In the genomic region with DNA sequence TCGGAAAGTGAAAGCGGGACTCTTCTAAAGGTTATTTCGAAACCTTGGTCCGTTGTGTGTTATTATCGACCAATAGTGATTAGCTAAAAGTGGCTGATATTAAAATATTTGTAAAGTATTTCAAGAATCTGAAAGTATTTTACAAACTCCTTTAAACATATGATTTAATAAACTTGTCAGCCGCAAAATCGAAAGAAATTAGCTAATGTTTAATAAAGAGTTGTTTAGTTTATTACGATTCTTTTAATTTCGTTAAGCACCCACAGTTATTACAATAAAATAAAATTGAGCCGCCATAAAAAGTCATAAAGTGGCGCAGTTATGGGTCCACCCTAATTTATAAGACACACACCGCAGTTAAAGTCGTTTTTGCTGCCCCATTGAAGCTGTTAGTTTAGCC, we compare ENCODE assay signal across 3 fruit fly cellular contexts.
A peak's percentile ranks its signal among the peaks of the same experiment; 100 is the strongest.
TF ChIP-seq lines count a peak whose summit lies in the region.

No protein-coding gene starts in this region.

- TF ChIP-seq CTCF in whole organism, embryonic (GFP tag; optimal IDR thresholded peaks at IDR 0.05; lab: Kevin White, UChicago): no peak

TF ChIP-seq in whole organism, embryonic, 481 proteins besides CTCF, POLR2A, EP300 and RAD21:
- TF ChIP-seq BEAF-32 (GFP tag; optimal IDR thresholded peaks at IDR 0.05; lab: Kevin White, UChicago) (no peak), H15 (GFP tag; IDR thresholded peaks at IDR 0.05; lab: Robert Waterston, UW) (no peak), Fer2 (tag; optimal IDR thresholded peaks at IDR 0.05; lab: Kevin White, UChicago) (no peak), kah (GFP tag; optimal IDR thresholded peaks at IDR 0.05; lab: Kevin White, UChicago) (no peak), sens (GFP tag; lab: Kevin White, UChicago) (peak; percentile 47), row (GFP tag; IDR thresholded peaks at IDR 0.05; lab: Robert Waterston, UW) (0 out of 3 replicates have a peak, but pooled peaks have one; percentile 5), Sry-δ (GFP tag; optimal IDR thresholded peaks at IDR 0.05; lab: Kevin White, UChicago) (no peak), vvl (GFP tag; IDR thresholded peaks at IDR 0.05; lab: Robert Waterston, UW) (no peak), CG1832 (GFP tag; optimal IDR thresholded peaks at IDR 0.05; lab: Kevin White, UChicago) (no peak), nom (GFP tag; optimal IDR thresholded peaks at IDR 0.05; lab: Kevin White, UChicago) (peak; percentile 2)

TF ChIP-seq in whole organism, prepupa, 60 proteins besides CTCF, POLR2A, EP300 and RAD21 (continues in another document):
- TF ChIP-seq CG31627 (GFP tag; optimal IDR thresholded peaks at IDR 0.05; lab: Kevin White, UChicago) (no peak), CG11294 (GFP tag; IDR thresholded peaks at IDR 0.05; lab: Robert Waterston, UW) (no peak), CG8119 (GFP tag; IDR thresholded peaks at IDR 0.05; lab: Robert Waterston, UW) (no peak), CG10631 (GFP tag; optimal IDR thresholded peaks at IDR 0.05; lab: Kevin White, UChicago) (peak; percentile 8), CG11902 (GFP tag; optimal IDR thresholded peaks at IDR 0.05; lab: Kevin White, UChicago) (no peak), Hr4 (GFP tag; optimal IDR thresholded peaks at IDR 0.05; lab: Kevin White, UChicago) (peak; percentile 47), CG6163 (GFP tag; IDR thresholded peaks at IDR 0.05; lab: Robert Waterston, UW) (no peak), Gug (GFP tag; IDR thresholded peaks at IDR 0.05; lab: Robert Waterston, UW) (no peak), Hr39 (GFP tag; optimal IDR thresholded peaks at IDR 0.05; lab: Kevin White, UChicago) (no peak), eg (GFP tag; IDR thresholded peaks at IDR 0.05; lab: Robert Waterston, UW) (0 out of 3 replicates have a peak, but pooled peaks have one; percentile 12), CG3919 (GFP tag; optimal IDR thresholded peaks at IDR 0.05; lab: Kevin White, UChicago) (no peak), Blimp-1 (GFP tag; optimal IDR thresholded peaks at IDR 0.05; lab: Kevin White, UChicago) (no peak), CG7368 (GFP tag; optimal IDR thresholded peaks at IDR 0.05; lab: Kevin White, UChicago) (no peak), CG11762 (GFP tag; optimal IDR thresholded peaks at IDR 0.05; lab: Kevin White, UChicago; ENCODE audit: insufficient read depth) (no peak), net (GFP tag; optimal IDR thresholded peaks at IDR 0.05; lab: Kevin White, UChicago) (no peak), CG4318 (GFP tag; optimal IDR thresholded peaks at IDR 0.05; lab: Kevin White, UChicago) (peak; percentile 4), CG1621 (tag; optimal IDR thresholded peaks at IDR 0.05; lab: Kevin White, UChicago) (no peak), CG6276 (GFP tag; optimal IDR thresholded peaks at IDR 0.05; lab: Kevin White, UChicago) (peak; percentile 30), dac (GFP tag; optimal IDR thresholded peaks at IDR 0.05; lab: Kevin White, UChicago) (no peak), ss (GFP tag; optimal IDR thresholded peaks at IDR 0.05; lab: Kevin White, UChicago) (no peak), Sox14 (GFP tag; optimal IDR thresholded peaks at IDR 0.05; lab: Kevin White, UChicago) (no peak), CG6792 (GFP tag; optimal IDR thresholded peaks at IDR 0.05; lab: Kevin White, UChicago) (no peak), spab (GFP tag; optimal IDR thresholded peaks at IDR 0.05; lab: Kevin White, UChicago) (no peak), Eip78C (GFP tag; lab: Kevin White, UChicago) (peak; percentile 67), cyc (GFP tag; optimal IDR thresholded peaks at IDR 0.05; lab: Kevin White, UChicago) (no peak), CG32006 (GFP tag; optimal IDR thresholded peaks at IDR 0.05; lab: Kevin White, UChicago) (peak; percentile 58), CG8319 (GFP tag; optimal IDR thresholded peaks at IDR 0.05; lab: Kevin White, UChicago) (no peak), Lpt (GFP tag; optimal IDR thresholded peaks at IDR 0.05; lab: Kevin White, UChicago) (no peak), Eip75B (GFP tag; optimal IDR thresholded peaks at IDR 0.05; lab: Kevin White, UChicago) (peak; percentile 4), topi (GFP tag; optimal IDR thresholded peaks at IDR 0.05; lab: Kevin White, UChicago) (no peak), svp (GFP tag; lab: Kevin White, UChicago) (peak; percentile 74), CG6854 (GFP tag; optimal IDR thresholded peaks at IDR 0.05; lab: Kevin White, UChicago) (no peak), CG16779 (tag; optimal IDR thresholded peaks at IDR 0.05; lab: Kevin White, UChicago) (no peak), Met (GFP tag; optimal IDR thresholded peaks at IDR 0.05; lab: Kevin White, UChicago) (peak; percentile 4), acj6 (GFP tag; optimal IDR thresholded peaks at IDR 0.05; lab: Kevin White, UChicago) (no peak), dsx (GFP tag; optimal IDR thresholded peaks at IDR 0.05; lab: Kevin White, UChicago; ENCODE audit: poor library complexity, severe bottlenecking) (no peak), vri (GFP tag; optimal IDR thresholded peaks at IDR 0.05; lab: Kevin White, UChicago) (no peak), CG15336 (GFP tag; IDR thresholded peaks at IDR 0.05; lab: Robert Waterston, UW) (peak; percentile 33; the same call in 1 of the 2 replicates), achi (GFP tag; optimal IDR thresholded peaks at IDR 0.05; lab: Kevin White, UChicago) (peak; percentile 3), salr (GFP tag; optimal IDR thresholded peaks at IDR 0.05; lab: Kevin White, UChicago) (peak in 1 of 2 experiments; percentile 22)

TF ChIP-seq in whole organism, pupa, 21 proteins besides CTCF, POLR2A, EP300 and RAD21:
- TF ChIP-seq CG4496 (GFP tag; IDR thresholded peaks at IDR 0.05; lab: Robert Waterston, UW) (no peak), EcR (GFP tag; optimal IDR thresholded peaks at IDR 0.05; lab: Kevin White, UChicago) (no peak), D1 (tag; optimal IDR thresholded peaks at IDR 0.05; lab: Kevin White, UChicago) (no peak), CG17806 (tag; optimal IDR thresholded peaks at IDR 0.05; lab: Kevin White, UChicago) (peak; percentile 5), Pif1A (GFP tag; optimal IDR thresholded peaks at IDR 0.05; lab: Kevin White, UChicago) (no peak), CG10348 (GFP tag; IDR thresholded peaks at IDR 0.05; lab: Robert Waterston, UW) (no peak), Pif1B (GFP tag; optimal IDR thresholded peaks at IDR 0.05; lab: Kevin White, UChicago) (no peak), gl (tag; optimal IDR thresholded peaks at IDR 0.05; lab: Kevin White, UChicago) (no peak), CG34367 (tag; optimal IDR thresholded peaks at IDR 0.05; lab: Kevin White, UChicago) (no peak), CG8301 (tag; optimal IDR thresholded peaks at IDR 0.05; lab: Kevin White, UChicago) (no peak), CG8159 (tag; optimal IDR thresholded peaks at IDR 0.05; lab: Kevin White, UChicago) (peak; percentile 62), Ets98B (GFP tag; IDR thresholded peaks at IDR 0.05; lab: Robert Waterston, UW) (no peak), Snoo (tag; optimal IDR thresholded peaks at IDR 0.05; lab: Kevin White, UChicago) (no peak), CG12605 (GFP tag; IDR thresholded peaks at IDR 0.05; lab: Robert Waterston, UW) (no peak), CG14655 (GFP tag; optimal IDR thresholded peaks at IDR 0.05; lab: Kevin White, UChicago) (peak; percentile 22), fd96Ca (GFP tag; IDR thresholded peaks at IDR 0.05; lab: Robert Waterston, UW) (no peak), rn (GFP tag; IDR thresholded peaks at IDR 0.05; lab: Robert Waterston, UW) (no peak), CG15710 (tag; optimal IDR thresholded peaks at IDR 0.05; lab: Kevin White, UChicago) (no peak), CG9948 (tag; optimal IDR thresholded peaks at IDR 0.05; lab: Kevin White, UChicago) (no peak), CG32121 (GFP tag; IDR thresholded peaks at IDR 0.05; lab: Robert Waterston, UW) (peak; percentile 21; the same call in 1 of the 2 replicates), CG13204 (GFP tag; optimal IDR thresholded peaks at IDR 0.05; lab: Kevin White, UChicago) (no peak)
